Worm (Caenorhabditis elegans) whole organism, mixed stage, embryonic: ENCODE results near the gene C45B2.3.

Source experiments
- M03D4.4 ChIP-seq: sonication (generic microtip); optimal IDR thresholded peaks from 2 replicates; lab custom pipeline; 2017; ENCODE audit warnings: mild to moderate bottlenecking, missing genetic modification characterization, missing compliant biosample characterization
- bed-3 ChIP-seq: fragments of 200-800 bp; sonication (Bioruptor generic); optimal IDR thresholded peaks from 3 replicates; lab custom pipeline; 2018; ENCODE audit warnings: mild to moderate bottlenecking, missing genetic modification characterization, moderate library complexity, missing compliant biosample characterization
- blmp-1 ChIP-seq: fragments of 150-350 bp; optimal IDR thresholded peaks from 2 replicates; lab custom pipeline; 2014; ENCODE audit warnings: missing biosample characterization, missing genetic modification characterization
- ceh-39 ChIP-seq: fragments of 150-350 bp; optimal IDR thresholded peaks from 2 replicates; lab custom pipeline; 2014; ENCODE audit warnings: missing biosample characterization, missing genetic modification characterization
- ceh-43 ChIP-seq: fragments of 200-800 bp; sonication (Bioruptor generic); optimal IDR thresholded peaks from 2 replicates; lab custom pipeline; 2018; ENCODE audit warnings: mild to moderate bottlenecking, missing genetic modification characterization, moderate library complexity, missing compliant biosample characterization
- ces-1 ChIP-seq: fragments of 150-350 bp; optimal IDR thresholded peaks from 2 replicates; lab custom pipeline; 2014; ENCODE audit warnings: missing biosample characterization, missing genetic modification reagents, missing genetic modification characterization
- cnd-1 ChIP-seq: fragments of 200-800 bp; sonication (Bioruptor generic); optimal IDR thresholded peaks from 2 replicates; lab custom pipeline; 2018; ENCODE audit warnings: mild to moderate bottlenecking, missing genetic modification characterization, missing compliant biosample characterization
- elt-1 ChIP-seq: sonication (generic microtip); optimal IDR thresholded peaks from 2 replicates; lab custom pipeline; 2017; ENCODE audit warnings: missing genetic modification characterization, mild to moderate bottlenecking, missing compliant biosample characterization, antibody characterized with exemption, moderate library complexity, borderline replicate concordance; ENCODE audit not compliant: insufficient read depth
- flh-1 ChIP-seq: fragments of 200-800 bp; sonication (Bioruptor generic); optimal IDR thresholded peaks from 2 replicates; lab custom pipeline; 2018; ENCODE audit warnings: mild to moderate bottlenecking, missing genetic modification characterization, moderate library complexity, missing compliant biosample characterization
- ham-2 ChIP-seq: fragments of 200-800 bp; sonication (Bioruptor generic); optimal IDR thresholded peaks from 2 replicates; lab custom pipeline; 2018; ENCODE audit warnings: mild to moderate bottlenecking, missing genetic modification characterization, missing compliant biosample characterization
- hlh-1 ChIP-seq: fragments of 150-350 bp; optimal IDR thresholded peaks from 2 replicates; lab custom pipeline; 2014; ENCODE audit warnings: missing biosample characterization, missing genetic modification reagents, missing genetic modification characterization
- lin-13 ChIP-seq: fragments of 150-350 bp; optimal IDR thresholded peaks from 2 replicates; lab custom pipeline; 2014; ENCODE audit warnings: missing biosample characterization, missing genetic modification characterization
- lin-32 ChIP-seq: fragments of 200-800 bp; sonication (Bioruptor generic); optimal IDR thresholded peaks from 2 replicates; lab custom pipeline; 2018; ENCODE audit warnings: mild to moderate bottlenecking, missing genetic modification characterization, missing compliant biosample characterization
- lsy-2 ChIP-seq: fragments of 150-350 bp; optimal IDR thresholded peaks from 2 replicates; lab custom pipeline; 2014; ENCODE audit warnings: missing biosample characterization, missing genetic modification characterization
- mab-5 ChIP-seq: fragments of 150-350 bp; optimal IDR thresholded peaks from 2 replicates; lab custom pipeline; 2014; ENCODE audit warnings: missing biosample characterization, missing genetic modification characterization
- mep-1 ChIP-seq: fragments of 150-350 bp; optimal IDR thresholded peaks from 2 replicates; lab custom pipeline; 2017; ENCODE audit warnings: missing biosample characterization, missing genetic modification reagents, missing genetic modification characterization, inconsistent platforms
- mls-2 ChIP-seq: sonication (generic microtip); optimal IDR thresholded peaks from 2 replicates; lab custom pipeline; 2016; ENCODE audit warnings: mild to moderate bottlenecking, missing genetic modification characterization, moderate library complexity, missing compliant biosample characterization
- nhr-12 ChIP-seq: fragments of 150-350 bp; optimal IDR thresholded peaks from 2 replicates; lab custom pipeline; 2014; ENCODE audit warnings: missing biosample characterization, missing genetic modification characterization
- nhr-2 ChIP-seq: fragments of 150-350 bp; optimal IDR thresholded peaks from 2 replicates; lab custom pipeline; 2014; ENCODE audit warnings: missing biosample characterization, missing genetic modification characterization
- nhr-237 ChIP-seq: fragments of 150-350 bp; optimal IDR thresholded peaks from 2 replicates; lab custom pipeline; 2014; ENCODE audit warnings: missing biosample characterization, missing genetic modification characterization
- nhr-28 ChIP-seq: fragments of 150-350 bp; optimal IDR thresholded peaks from 2 replicates; lab custom pipeline; 2014; ENCODE audit warnings: missing biosample characterization, missing genetic modification characterization
- nhr-76 ChIP-seq: sonication (generic microtip); optimal IDR thresholded peaks from 2 replicates; lab custom pipeline; 2017; ENCODE audit warnings: missing biosample characterization, missing genetic modification characterization
- pha-4 ChIP-seq: fragments of 150-350 bp; optimal IDR thresholded peaks from 2 replicates; lab custom pipeline; 2018; ENCODE audit warnings: missing biosample characterization, missing genetic modification reagents, missing genetic modification characterization
- sem-2 ChIP-seq: fragments of 200-800 bp; sonication (Bioruptor generic); optimal IDR thresholded peaks from 2 replicates; lab custom pipeline; 2018; ENCODE audit warnings: mild to moderate bottlenecking, missing genetic modification characterization, missing compliant biosample characterization
- snpc-4 ChIP-seq: fragments of 150-350 bp; optimal IDR thresholded peaks from 2 replicates; lab custom pipeline; 2014; ENCODE audit warnings: missing biosample characterization, missing genetic modification characterization
- sptf-1 ChIP-seq: sonication (generic microtip); optimal IDR thresholded peaks from 2 replicates; lab custom pipeline; 2017; ENCODE audit warnings: mild to moderate bottlenecking, missing genetic modification characterization, moderate library complexity, missing compliant biosample characterization
- tbx-8 ChIP-seq: fragments of 200-800 bp; sonication (Bioruptor generic); optimal IDR thresholded peaks from 2 replicates; lab custom pipeline; 2018; ENCODE audit warnings: mild to moderate bottlenecking, missing genetic modification characterization, moderate library complexity, missing compliant biosample characterization
- unc-120 ChIP-seq: sonication (generic microtip); optimal IDR thresholded peaks from 2 replicates; lab custom pipeline; 2017; ENCODE audit warnings: missing genetic modification characterization, missing compliant biosample characterization; ENCODE audit not compliant: poor library complexity, severe bottlenecking
- unc-39 ChIP-seq: fragments of 150-350 bp; optimal IDR thresholded peaks from 2 replicates; lab custom pipeline; 2014; ENCODE audit warnings: missing biosample characterization, missing genetic modification characterization
- unc-62 ChIP-seq: fragments of 150-350 bp; optimal IDR thresholded peaks from 2 replicates; lab custom pipeline; 2014; ENCODE audit warnings: missing biosample characterization, missing genetic modification reagents, missing genetic modification characterization
- ztf-11 ChIP-seq: fragments of 150-350 bp; optimal IDR thresholded peaks from 2 replicates; lab custom pipeline; 2014; ENCODE audit warnings: missing biosample characterization, missing genetic modification characterization

Gene C45B2.3

ce11 chrX:6115502-6115901, 32.7 kb downstream of the C45B2.3 start, which contains the start of gene C15H9.3:
C15H9.3 (plus strand) TSS chrX:6115802.
- TF ChIP-seq ham-2 (no peak), sem-2 (no peak), blmp-1 (no peak), nhr-76 (tag; lab: Kevin White, UChicago) (no peak), ceh-39 (no peak), lin-13 (tag; lab: Kevin White, UChicago) (no peak), pha-4 (tag; lab: Kevin White, UChicago) (no peak), unc-120 (tag; lab: Kevin White, UChicago) (no peak), elt-1 (tag; lab: Kevin White, UChicago) (no peak), sptf-1 (tag; lab: Kevin White, UChicago) (no peak), nhr-28 (tag; lab: Kevin White, UChicago) (no peak), ces-1 (GFP tag; lab: Kevin White, UChicago) (no peak), mep-1 (tag; lab: Kevin White, UChicago) (no peak), snpc-4 (tag; lab: Kevin White, UChicago) (no peak), cnd-1 (no peak), ztf-11 (no peak), nhr-12 (tag; lab: Kevin White, UChicago) (no peak), mls-2 (tag; lab: Kevin White, UChicago) (no peak)

ce11 chrX:6118086-6118825, 35.5 kb downstream of the C45B2.3 start, which contains the start of gene C15H9.2:
C15H9.2 (plus strand) TSS chrX:6118526.
- TF ChIP-seq sem-2 (no peak), flh-1 (GFP tag; lab: Kevin White, UChicago) (no peak), lsy-2 (tag; lab: Kevin White, UChicago) (no peak), unc-120 (tag; lab: Kevin White, UChicago) (no peak), sptf-1 (tag; lab: Kevin White, UChicago) (no peak)

- TF ChIP-seq nhr-237 (tag; lab: Kevin White, UChicago) (no peak), ham-2 (no peak), ces-1 (GFP tag; lab: Kevin White, UChicago) (no peak), tbx-8 (GFP tag; lab: Kevin White, UChicago) (no peak), nhr-28 (tag; lab: Kevin White, UChicago) (no peak), unc-62 (GFP tag; lab: Kevin White, UChicago) (no peak), mep-1 (tag; lab: Kevin White, UChicago) (no peak), lin-32 (GFP tag; lab: Kevin White, UChicago) (no peak), flh-1 (GFP tag; lab: Kevin White, UChicago) (no peak), elt-1 (tag; lab: Kevin White, UChicago) (no peak), sptf-1 (tag; lab: Kevin White, UChicago) (no peak), ztf-11 (no peak), lin-13 (tag; lab: Kevin White, UChicago) (no peak), unc-39 (tag; lab: Kevin White, UChicago) (no peak), mab-5 (no peak)
Measured at ce11 chrX:6121279-6121678, 38.5 kb downstream of the C45B2.3 start.

- TF ChIP-seq M03D4.4 (tag; lab: Kevin White, UChicago) (no peak), bed-3 (GFP tag; lab: Kevin White, UChicago) (no peak), lin-13 (tag; lab: Kevin White, UChicago) (no peak), elt-1 (tag; lab: Kevin White, UChicago) (no peak), ceh-43 (GFP tag; lab: Kevin White, UChicago) (no peak), hlh-1 (no peak), lsy-2 (tag; lab: Kevin White, UChicago) (no peak), ham-2 (no peak), tbx-8 (GFP tag; lab: Kevin White, UChicago) (no peak), ztf-11 (no peak), pha-4 (tag; lab: Kevin White, UChicago) (no peak), nhr-2 (tag; lab: Kevin White, UChicago) (no peak), nhr-12 (tag; lab: Kevin White, UChicago) (no peak)
Measured at ce11 chrX:6122026-6122425, 39.3 kb downstream of the C45B2.3 start, which contains the start of gene nnt-1. nnt-1 (plus strand) TSS chrX:6122311.
